Fruit fly (Drosophila melanogaster) whole organism, embryonic: Measurements from ENCODE around the gene Rh2.

Experiments
- B-H2 ChIP-seq: fragments of 200-800 bp; sonication (Bioruptor generic); optimal IDR thresholded peaks from 2 replicates; lab custom pipeline; 2018; ENCODE audit warnings: missing biosample characterization, mild to moderate bottlenecking, missing genetic modification characterization
- Blimp-1 ChIP-seq: fragments of 200-800 bp; sonication (Bioruptor generic); optimal IDR thresholded peaks from 3 replicates; lab custom pipeline; 2018; ENCODE audit warnings: missing biosample characterization, missing genetic modification characterization, mild to moderate bottlenecking, moderate library complexity, missing genetic modification reagents
- CG11247 ChIP-seq: fragments of 200-800 bp; sonication (Bioruptor generic); IDR thresholded peaks from 2 replicates; pipeline ENCODE4 v1.3.6; 2022; ENCODE audit warnings: missing biosample characterization, missing genetic modification characterization
- CG11723 ChIP-seq: fragments of 200-800 bp; sonication (Bioruptor generic); optimal IDR thresholded peaks from 2 replicates; lab custom pipeline; 2017; ENCODE audit warnings: missing biosample characterization, mild to moderate bottlenecking, missing genetic modification characterization
- CG12299 ChIP-seq: fragments of 200-800 bp; sonication (Bioruptor generic); optimal IDR thresholded peaks from 2 replicates; lab custom pipeline; 2018; ENCODE audit warnings: missing biosample characterization, mild to moderate bottlenecking, missing genetic modification characterization
- CG1233 ChIP-seq: fragments of 200-800 bp; sonication (Bioruptor generic); optimal IDR thresholded peaks from 4 replicates; lab custom pipeline; 2018; ENCODE audit warnings: missing biosample characterization, mild to moderate bottlenecking, missing genetic modification characterization
- CG13123 ChIP-seq: fragments of 200-800 bp; sonication (Bioruptor generic); optimal IDR thresholded peaks from 2 replicates; lab custom pipeline; 2016; ENCODE audit warnings: missing biosample characterization, missing genetic modification characterization
- CG13775 ChIP-seq: fragments of 200-800 bp; sonication (Bioruptor generic); optimal IDR thresholded peaks from 3 replicates; lab custom pipeline; 2017; ENCODE audit warnings: missing biosample characterization, mild to moderate bottlenecking, missing genetic modification characterization
- CG14441 ChIP-seq: fragments of 200-800 bp; sonication (Bioruptor generic); IDR thresholded peaks from 2 replicates; pipeline ENCODE4 v1.3.6; 2022; ENCODE audit warnings: missing biosample characterization, missing genetic modification characterization
- CG14710 ChIP-seq: fragments of 200-800 bp; sonication (Bioruptor generic); optimal IDR thresholded peaks from 3 replicates; lab custom pipeline; 2019; ENCODE audit warnings: missing biosample characterization, mild to moderate bottlenecking, missing genetic modification characterization, moderate library complexity
- CG15269 ChIP-seq: fragments of 200-800 bp; sonication (Bioruptor generic); optimal IDR thresholded peaks from 2 replicates; lab custom pipeline; 2018; ENCODE audit warnings: missing biosample characterization, mild to moderate bottlenecking, missing genetic modification characterization, moderate library complexity
- CG16813 ChIP-seq: fragments of 200-800 bp; sonication (Bioruptor generic); IDR thresholded peaks from 3 replicates; pipeline ENCODE4 v1.3.6; 2022; ENCODE audit warnings: missing biosample characterization, missing genetic modification characterization; ENCODE audit not compliant: partially characterized antibody
- CG18619 ChIP-seq: fragments of 200-800 bp; sonication (Bioruptor generic); optimal IDR thresholded peaks from 3 replicates; lab custom pipeline; 2017; ENCODE audit warnings: missing biosample characterization, mild to moderate bottlenecking, missing genetic modification characterization
- CG2129 ChIP-seq: fragments of 200-800 bp; sonication (Bioruptor generic); IDR thresholded peaks from 2 replicates; pipeline ENCODE4 v1.3.6; 2022; ENCODE audit warnings: missing biosample characterization, missing genetic modification characterization; ENCODE audit not compliant: partially characterized antibody
- CG33213 ChIP-seq: fragments of 200-800 bp; sonication (Bioruptor generic); optimal IDR thresholded peaks from 3 replicates; lab custom pipeline; 2016; ENCODE audit warnings: missing biosample characterization, missing genetic modification characterization
- CG4328 ChIP-seq: fragments of 200-800 bp; sonication (Bioruptor generic); optimal IDR thresholded peaks from 3 replicates; lab custom pipeline; 2017; ENCODE audit warnings: missing biosample characterization, missing genetic modification reagents, missing genetic modification characterization
- CG5953 ChIP-seq: fragments of 200-800 bp; sonication (Bioruptor generic); IDR thresholded peaks from 2 replicates; pipeline ENCODE4 v1.3.6; 2022; ENCODE audit warnings: missing biosample characterization, missing genetic modification characterization
- CG7786 ChIP-seq: fragments of 200-800 bp; sonication (Bioruptor generic); optimal IDR thresholded peaks from 2 replicates; lab custom pipeline; 2016; ENCODE audit warnings: missing biosample characterization, missing genetic modification characterization
- CG9817 ChIP-seq: fragments of 200-800 bp; sonication (Bioruptor generic); optimal IDR thresholded peaks from 2 replicates; lab custom pipeline; 2018; ENCODE audit warnings: missing biosample characterization, mild to moderate bottlenecking, missing genetic modification characterization, moderate library complexity
- Dip2 ChIP-seq: fragments of 200-800 bp; sonication (Bioruptor generic); IDR thresholded peaks from 2 replicates; pipeline ENCODE4 v1.3.6; 2022; ENCODE audit warnings: missing biosample characterization, missing genetic modification characterization
- Ets65A ChIP-seq: fragments of 200-800 bp; sonication (Bioruptor generic); peaks from one replicate; lab custom pipeline; 2016; ENCODE audit warnings: missing biosample characterization, missing genetic modification characterization
- Fer3 ChIP-seq: fragments of 200-800 bp; sonication (Bioruptor generic); optimal IDR thresholded peaks from 2 replicates; lab custom pipeline; 2018; ENCODE audit warnings: missing biosample characterization, mild to moderate bottlenecking, missing genetic modification characterization, moderate library complexity
- Nf-YB ChIP-seq: fragments of 200-800 bp; sonication (Bioruptor generic); optimal IDR thresholded peaks from 3 replicates; lab custom pipeline; 2019; ENCODE audit warnings: missing biosample characterization, mild to moderate bottlenecking, missing genetic modification characterization, moderate library complexity
- Nf-YC ChIP-seq: fragments of 200-800 bp; optimal IDR thresholded peaks from 3 replicates; lab custom pipeline; 2019; ENCODE audit warnings: missing biosample characterization, mild to moderate bottlenecking, missing genetic modification characterization, moderate library complexity
- Scr ChIP-seq: fragments of 200-800 bp; sonication (Bioruptor generic); IDR thresholded peaks from 2 replicates; pipeline ENCODE4 v1.3.6; 2022; ENCODE audit warnings: missing biosample characterization, missing genetic modification characterization; ENCODE audit not compliant: partially characterized antibody
- Sox102F ChIP-seq: fragments of 200-800 bp; sonication (Bioruptor generic); optimal IDR thresholded peaks from 2 replicates; lab custom pipeline; 2018; ENCODE audit warnings: missing biosample characterization, mild to moderate bottlenecking, missing genetic modification characterization, moderate library complexity
- Sry-δ ChIP-seq: fragments of 200-800 bp; sonication (Bioruptor generic); optimal IDR thresholded peaks from 2 replicates; lab custom pipeline; 2016; ENCODE audit warnings: missing biosample characterization, missing genetic modification characterization
- al ChIP-seq: fragments of 200-800 bp; sonication (Bioruptor generic); IDR thresholded peaks from 2 replicates; pipeline ENCODE4 v1.3.6; 2022; ENCODE audit warnings: missing biosample characterization, missing genetic modification characterization
- ap ChIP-seq: fragments of 200-800 bp; sonication (Bioruptor generic); IDR thresholded peaks from 2 replicates; pipeline ENCODE4 v1.3.6; 2022; ENCODE audit warnings: missing biosample characterization, missing genetic modification characterization
- ara ChIP-seq: fragments of 200-800 bp; sonication (Bioruptor generic); IDR thresholded peaks from 2 replicates; pipeline ENCODE4 v1.3.6; 2022; ENCODE audit warnings: missing biosample characterization, missing genetic modification characterization
- br ChIP-seq: fragments of >200 bp; optimal IDR thresholded peaks from 2 replicates; lab custom pipeline; 2017
- cad ChIP-seq: fragments of >200 bp; optimal IDR thresholded peaks from 2 replicates; lab custom pipeline; 2017; ENCODE audit warnings: missing biosample characterization, missing genetic modification characterization
- chif ChIP-seq, 2 experiments: fragments of 200-800 bp; sonication (Bioruptor generic); optimal IDR thresholded peaks; 3 replicates each; lab custom pipeline; 2016; ENCODE audit warnings: missing biosample characterization in 2 of 2, missing genetic modification characterization in 2 of 2
- ci ChIP-seq: fragments of 200-800 bp; sonication (Bioruptor generic); IDR thresholded peaks from 3 replicates; pipeline ENCODE4 v1.3.6; 2022; ENCODE audit warnings: missing biosample characterization, missing genetic modification characterization
- dimm ChIP-seq: fragments of 200-800 bp; sonication (Bioruptor generic); IDR thresholded peaks from 2 replicates; pipeline ENCODE4 v1.3.6; 2022; ENCODE audit warnings: missing biosample characterization, missing genetic modification characterization
- gro ChIP-seq: fragments of 200-800 bp; sonication (Bioruptor generic); optimal IDR thresholded peaks from 2 replicates; lab custom pipeline; 2016; ENCODE audit warnings: missing biosample characterization, missing genetic modification characterization
- jumu ChIP-seq: fragments of 200-800 bp; sonication (Bioruptor generic); optimal IDR thresholded peaks from 3 replicates; lab custom pipeline; 2016; ENCODE audit warnings: missing biosample characterization, missing genetic modification characterization
- kay ChIP-seq: fragments of 200-800 bp; sonication (Bioruptor generic); optimal IDR thresholded peaks from 2 replicates; lab custom pipeline; 2016; ENCODE audit warnings: missing biosample characterization, missing genetic modification characterization
- nerfin-2 ChIP-seq: fragments of 200-800 bp; sonication (Bioruptor generic); IDR thresholded peaks from 2 replicates; pipeline ENCODE4 v1.3.6; 2022; ENCODE audit warnings: missing biosample characterization, missing genetic modification characterization; ENCODE audit not compliant: partially characterized antibody
- oc ChIP-seq: fragments of 200-800 bp; sonication (Bioruptor generic); optimal IDR thresholded peaks from 2 replicates; lab custom pipeline; 2018; ENCODE audit warnings: missing biosample characterization, mild to moderate bottlenecking, missing genetic modification characterization, moderate library complexity
- onecut ChIP-seq: fragments of 200-800 bp; sonication (Bioruptor generic); IDR thresholded peaks from 2 replicates; pipeline ENCODE4 v1.3.6; 2022; ENCODE audit warnings: missing biosample characterization, missing genetic modification characterization
- pan ChIP-seq, 4 experiments: fragments of >200 bp in 3 of 4; fragments of 200-800 bp in 1 of 4; sonication (Bioruptor generic) in 1 of 4; optimal IDR thresholded peaks in 3 of 4; IDR thresholded peaks in 1 of 4; 2 replicates each; pipeline versions ENCODE4 v1.3.6 to Lab custom; 2017 to 2022; ENCODE audit warnings: missing biosample characterization in 2 of 4, missing genetic modification characterization in 2 of 4, mixed read lengths in 1 of 4
- peb ChIP-seq: fragments of 200-800 bp; sonication (Bioruptor generic); IDR thresholded peaks from 2 replicates; pipeline ENCODE4 v1.3.6; 2022; ENCODE audit warnings: missing biosample characterization, missing genetic modification characterization
- psq ChIP-seq: fragments of 200-800 bp; sonication (Bioruptor generic); optimal IDR thresholded peaks from 2 replicates; lab custom pipeline; 2017; ENCODE audit warnings: missing biosample characterization, missing genetic modification characterization
- sens ChIP-seq: fragments of 200-800 bp; sonication (Bioruptor generic); peaks from one replicate; lab custom pipeline; 2016; ENCODE audit warnings: missing biosample characterization, missing genetic modification characterization
- sima ChIP-seq: fragments of 200-800 bp; sonication (Bioruptor generic); optimal IDR thresholded peaks from 2 replicates; lab custom pipeline; 2016; ENCODE audit warnings: missing biosample characterization, missing genetic modification characterization
- tll ChIP-seq, 2 experiments: fragments of 200-800 bp in 1 of 2; fragments of >200 bp in 1 of 2; sonication (Bioruptor generic) in 1 of 2; optimal IDR thresholded peaks; 2 replicates each; lab custom pipeline; 2017 to 2019; ENCODE audit warnings: missing biosample characterization in 2 of 2, missing genetic modification characterization in 2 of 2, mild to moderate bottlenecking in 1 of 2, moderate library complexity in 1 of 2
- tna ChIP-seq: fragments of 200-800 bp; sonication (Bioruptor generic); IDR thresholded peaks from 2 replicates; pipeline ENCODE4 v1.3.6; 2022; ENCODE audit warnings: missing biosample characterization, missing genetic modification characterization; ENCODE audit not compliant: partially characterized antibody
- toy ChIP-seq: fragments of 200-800 bp; sonication (Bioruptor generic); IDR thresholded peaks from 2 replicates; pipeline ENCODE4 v1.3.6; 2022; ENCODE audit warnings: missing biosample characterization, missing genetic modification characterization
- ttk ChIP-seq: fragments of 200-800 bp; sonication (Bioruptor generic); IDR thresholded peaks from 2 replicates; pipeline ENCODE4 v2.1.2; 2022; ENCODE audit warnings: missing biosample characterization, missing genetic modification characterization
- vvl ChIP-seq: fragments of 200-800 bp; sonication (Bioruptor generic); IDR thresholded peaks from 2 replicates; pipeline ENCODE4 v1.3.6; 2022; ENCODE audit warnings: missing biosample characterization, missing genetic modification characterization
- yki ChIP-seq: fragments of >200 bp; optimal IDR thresholded peaks from 3 replicates; lab custom pipeline; 2018

Rh2 gene

dm6 chr3R:18895227-18895626 lies 4.0 kb upstream of the Rh2 start (continued):
- no peak for TF ChIP-seq oc (tag; lab: Kevin White, UChicago)
- no peak for TF ChIP-seq CG11723 (GFP tag; lab: Kevin White, UChicago)
- no peak for TF ChIP-seq CG1233 (GFP tag; lab: Kevin White, UChicago)
- TF ChIP-seq onecut (GFP tag; lab: Robert Waterston, UW): peak; percentile 16; the same call in 1 of the 2 replicates
- TF ChIP-seq tll (GFP tag; optimal IDR thresholded peaks at IDR 0.05; lab: Kevin White, UChicago): no peak
- no peak for TF ChIP-seq Nf-YC (tag; lab: Kevin White, UChicago)
- TF ChIP-seq Scr: no peak
- no peak for TF ChIP-seq pan (optimal IDR thresholded peaks at IDR 0.05; lab: Kevin White, UChicago)
- TF ChIP-seq pan (GFP tag; optimal IDR thresholded peaks at IDR 0.05 in 1 of 2, IDR thresholded peaks at IDR 0.05 in 1 of 2): peak in 1 of 2 experiments; percentile 76
- TF ChIP-seq ara: no peak
- TF ChIP-seq CG12299 (tag; lab: Kevin White, UChicago): no peak
- TF ChIP-seq CG5953 (GFP tag; lab: Robert Waterston, UW): no peak
- TF ChIP-seq gro (GFP tag; lab: Kevin White, UChicago): no peak
- no peak for TF ChIP-seq dimm
- no peak for TF ChIP-seq jumu
- no peak for TF ChIP-seq B-H2 (GFP tag; lab: Kevin White, UChicago)
- TF ChIP-seq sens: peak; percentile 62
- TF ChIP-seq CG13775 (GFP tag; lab: Kevin White, UChicago): no peak
- TF ChIP-seq chif (GFP tag; optimal IDR thresholded peaks at IDR 0.05; lab: Kevin White, UChicago): no peak
- TF ChIP-seq CG33213: no peak
- peak; percentile 51 for TF ChIP-seq Fer3 (tag; lab: Kevin White, UChicago)
- TF ChIP-seq CG4328 (GFP tag; lab: Kevin White, UChicago): no peak
- peak; percentile 70 for TF ChIP-seq toy (GFP tag; lab: Robert Waterston, UW)
- no peak for TF ChIP-seq ap (GFP tag; lab: Robert Waterston, UW)
- TF ChIP-seq CG13123 (GFP tag; lab: Kevin White, UChicago): no peak
- no peak for TF ChIP-seq CG11247 (GFP tag; lab: Robert Waterston, UW)
- peak; percentile 23 for TF ChIP-seq CG9817 (tag; lab: Kevin White, UChicago)
- no peak for TF ChIP-seq Nf-YB
- no peak for TF ChIP-seq peb (GFP tag; lab: Robert Waterston, UW)
- TF ChIP-seq Sox102F (GFP tag; lab: Kevin White, UChicago): no peak
- no peak for TF ChIP-seq br (lab: Kevin White, UChicago)
- peak; percentile 82 for TF ChIP-seq CG14441 (GFP tag; lab: Robert Waterston, UW)
- no peak for TF ChIP-seq ci (GFP tag; lab: Robert Waterston, UW)
- TF ChIP-seq CG16813 (GFP tag; lab: Robert Waterston, UW): no peak
- TF ChIP-seq CG7786 (GFP tag; lab: Kevin White, UChicago): no peak
- no peak for TF ChIP-seq psq (GFP tag; lab: Kevin White, UChicago)
- TF ChIP-seq Blimp-1 (GFP tag; lab: Kevin White, UChicago): no peak
- TF ChIP-seq yki (lab: Kevin White, UChicago): no peak
- peak; percentile 81; the same call in 1 of the 2 replicates for TF ChIP-seq vvl (GFP tag; lab: Robert Waterston, UW)
- no peak for TF ChIP-seq sima (GFP tag; lab: Kevin White, UChicago)
- TF ChIP-seq Sry-δ (GFP tag; lab: Kevin White, UChicago): no peak
- peak; percentile 76 for TF ChIP-seq ttk (GFP tag; lab: Robert Waterston, UW)
- TF ChIP-seq CG14710 (tag; lab: Kevin White, UChicago): no peak
- TF ChIP-seq tna (GFP tag; lab: Robert Waterston, UW): no peak
- TF ChIP-seq CG2129 (GFP tag; lab: Robert Waterston, UW): no peak
- TF ChIP-seq Dip2 (GFP tag; lab: Robert Waterston, UW): no peak
- no peak for TF ChIP-seq CG18619 (GFP tag; lab: Kevin White, UChicago)
- no peak for TF ChIP-seq kay (GFP tag; lab: Kevin White, UChicago)
- TF ChIP-seq CG15269 (tag; lab: Kevin White, UChicago): no peak
- TF ChIP-seq al (GFP tag; lab: Robert Waterston, UW): peak; percentile 74
- no peak for TF ChIP-seq cad (GFP tag; lab: Kevin White, UChicago)
- TF ChIP-seq nerfin-2 (GFP tag; lab: Robert Waterston, UW): no peak
- no peak for TF ChIP-seq Ets65A (GFP tag; lab: Kevin White, UChicago)
